Worm (Caenorhabditis elegans) whole organism, young adult: ENCODE measurements around the gene srt-12.

Experiments
- B0261.1 ChIP-seq: sonication (generic microtip); optimal IDR thresholded peaks from 2 replicates; lab custom pipeline; 2016; ENCODE audit warnings: mild to moderate bottlenecking, missing genetic modification characterization, moderate library complexity, missing compliant biosample characterization
- C06A6.2 ChIP-seq: fragments of 200-800 bp; sonication (Bioruptor generic); conservative IDR thresholded peaks from 2 replicates; pipeline ENCODE4 v1.3.6; 2022; ENCODE audit warnings: missing genetic modification characterization, missing compliant biosample characterization
- F22D6.2 ChIP-seq: sonication (generic microtip); optimal IDR thresholded peaks from 2 replicates; lab custom pipeline; 2016; ENCODE audit warnings: mild to moderate bottlenecking, missing genetic modification characterization, missing compliant biosample characterization
- F33H1.4 ChIP-seq: fragments of 200-800 bp; sonication (Bioruptor generic); IDR thresholded peaks from 2 replicates; pipeline ENCODE4 v1.3.6; 2022; ENCODE audit warnings: missing genetic modification reagents, missing genetic modification characterization, missing compliant biosample characterization
- F49E8.2 ChIP-seq: sonication (generic microtip); optimal IDR thresholded peaks from 3 replicates; lab custom pipeline; 2017; ENCODE audit warnings: missing genetic modification characterization, mild to moderate bottlenecking, missing compliant biosample characterization, antibody characterized with exemption, moderate library complexity; ENCODE audit not compliant: insufficient read depth
- F52B5.7 ChIP-seq: sonication (generic microtip); optimal IDR thresholded peaks from 2 replicates; lab custom pipeline; 2016; ENCODE audit warnings: mild to moderate bottlenecking, missing genetic modification characterization, missing compliant biosample characterization
- K12H6.12 ChIP-seq: fragments of 200-800 bp; sonication (Bioruptor generic); optimal IDR thresholded peaks from 2 replicates; lab custom pipeline; 2018; ENCODE audit warnings: mild to moderate bottlenecking, missing genetic modification characterization, missing compliant biosample characterization
- T07F8.4 ChIP-seq: sonication (generic microtip); optimal IDR thresholded peaks from 2 replicates; lab custom pipeline; 2016; ENCODE audit warnings: mild to moderate bottlenecking, missing genetic modification characterization, moderate library complexity, missing compliant biosample characterization
- T26A5.8 ChIP-seq: sonication (generic microtip); optimal IDR thresholded peaks from 2 replicates; lab custom pipeline; 2016; ENCODE audit warnings: missing genetic modification characterization, missing compliant biosample characterization
- Y53F4B.3 ChIP-seq: fragments of 200-800 bp; sonication (Bioruptor generic); IDR thresholded peaks from 2 replicates; pipeline ENCODE4 v1.3.6; 2022; ENCODE audit warnings: missing genetic modification reagents, missing genetic modification characterization, missing compliant biosample characterization
- Y53G8AR.9 ChIP-seq: fragments of 200-800 bp; sonication (Bioruptor generic); conservative IDR thresholded peaks from 2 replicates; pipeline ENCODE4 v1.3.6; 2022; ENCODE audit warnings: missing genetic modification reagents, missing genetic modification characterization, missing compliant biosample characterization
- ama-1 ChIP-seq, 3 experiments: fragments of 150-350 bp in 1 of 3; sonication (generic microtip) in 2 of 3; optimal IDR thresholded peaks; 2 replicates each; lab custom pipeline; 2014 to 2018; ENCODE audit warnings: missing biosample characterization in 2 of 3, missing genetic modification characterization in 2 of 3, missing genetic modification reagents in 2 of 3
- attf-3 ChIP-seq: fragments of 200-800 bp; sonication (Bioruptor generic); conservative IDR thresholded peaks from 2 replicates; pipeline ENCODE4 v1.3.6; 2022; ENCODE audit warnings: missing genetic modification reagents, missing genetic modification characterization, missing compliant biosample characterization
- attf-6 ChIP-seq: fragments of 200-800 bp; sonication (Bioruptor generic); IDR thresholded peaks from 2 replicates; pipeline ENCODE4 v1.3.6; 2022; ENCODE audit warnings: missing genetic modification reagents, missing genetic modification characterization, missing compliant biosample characterization
- ccch-3 ChIP-seq: fragments of 200-800 bp; sonication (Bioruptor generic); optimal IDR thresholded peaks from 2 replicates; lab custom pipeline; 2018; ENCODE audit warnings: mild to moderate bottlenecking, missing genetic modification characterization, missing compliant biosample characterization
- cebp-1 ChIP-seq, 2 experiments: fragments of 200-800 bp in 1 of 2; sonication (Bioruptor generic) in 1 of 2; sonication (generic microtip) in 1 of 2; IDR thresholded peaks in 1 of 2; optimal IDR thresholded peaks in 1 of 2; 2 replicates each; pipeline versions ENCODE4 v1.3.6 to Lab custom; 2017 to 2022; ENCODE audit warnings: missing compliant biosample characterization in 2 of 2, missing genetic modification characterization in 2 of 2, mild to moderate bottlenecking in 1 of 2, missing genetic modification reagents in 1 of 2, moderate library complexity in 1 of 2
- ceh-58 ChIP-seq: fragments of 200-800 bp; sonication (Bioruptor generic); IDR thresholded peaks from 2 replicates; pipeline ENCODE4 v1.3.6; 2022; ENCODE audit warnings: missing genetic modification characterization, missing compliant biosample characterization
- chd-7 ChIP-seq: sonication (generic microtip); optimal IDR thresholded peaks from 2 replicates; lab custom pipeline; 2016; ENCODE audit warnings: mild to moderate bottlenecking, missing genetic modification characterization, moderate library complexity, missing compliant biosample characterization
- die-1 ChIP-seq: sonication (generic microtip); optimal IDR thresholded peaks from 2 replicates; lab custom pipeline; 2016; ENCODE audit warnings: missing genotype, mild to moderate bottlenecking, missing genetic modification characterization, missing compliant biosample characterization
- ets-4 ChIP-seq: fragments of 200-800 bp; sonication (Bioruptor generic); optimal IDR thresholded peaks from 2 replicates; lab custom pipeline; 2018; ENCODE audit warnings: mild to moderate bottlenecking, missing genetic modification characterization, missing compliant biosample characterization
- hlh-12 ChIP-seq: sonication (generic microtip); optimal IDR thresholded peaks from 2 replicates; lab custom pipeline; 2016; ENCODE audit warnings: missing genetic modification characterization, missing compliant biosample characterization
- hlh-26 ChIP-seq: fragments of 200-800 bp; sonication (Bioruptor generic); conservative IDR thresholded peaks from 2 replicates; pipeline ENCODE4 v1.3.6; 2022; ENCODE audit warnings: missing genetic modification reagents, missing genetic modification characterization, missing compliant biosample characterization
- hmg-1.2 ChIP-seq: fragments of 200-800 bp; sonication (Bioruptor generic); IDR thresholded peaks from 2 replicates; pipeline ENCODE4 v1.3.6; 2022; ENCODE audit warnings: missing genetic modification reagents, missing genetic modification characterization, missing compliant biosample characterization
- let-607 ChIP-seq, 2 experiments: fragments of 200-800 bp in 1 of 2; sonication (Bioruptor generic) in 1 of 2; sonication (generic microtip) in 1 of 2; optimal IDR thresholded peaks; 2 replicates each; lab custom pipeline; 2016 to 2018; ENCODE audit warnings: mild to moderate bottlenecking in 2 of 2, missing compliant biosample characterization in 2 of 2, missing genetic modification characterization in 2 of 2, moderate library complexity in 2 of 2, missing genotype in 1 of 2
- lin-26 ChIP-seq: fragments of 200-800 bp; sonication (Bioruptor generic); IDR thresholded peaks from 2 replicates; pipeline ENCODE4 v1.3.6; 2022; ENCODE audit warnings: missing genetic modification reagents, missing genetic modification characterization, missing compliant biosample characterization
- lin-40 ChIP-seq: sonication (generic microtip); optimal IDR thresholded peaks from 2 replicates; lab custom pipeline; 2016; ENCODE audit warnings: missing genetic modification characterization, mild to moderate bottlenecking, missing compliant biosample characterization, missing genotype, missing genetic modification reagents
- lin-54 ChIP-seq: fragments of 200-800 bp; sonication (Bioruptor generic); optimal IDR thresholded peaks from 2 replicates; lab custom pipeline; 2018; ENCODE audit warnings: mild to moderate bottlenecking, missing genetic modification characterization, missing compliant biosample characterization
- lsl-1 ChIP-seq: fragments of 200-800 bp; sonication (Bioruptor generic); optimal IDR thresholded peaks from 2 replicates; lab custom pipeline; 2018; ENCODE audit warnings: mild to moderate bottlenecking, missing genetic modification characterization, moderate library complexity, missing compliant biosample characterization
- lsy-27 ChIP-seq: sonication (generic microtip); optimal IDR thresholded peaks from 2 replicates; lab custom pipeline; 2017; ENCODE audit warnings: missing genetic modification characterization, mild to moderate bottlenecking, missing compliant biosample characterization, antibody characterized with exemption, missing genotype, borderline replicate concordance; ENCODE audit not compliant: insufficient read depth
- madf-10 ChIP-seq: sonication (generic microtip); optimal IDR thresholded peaks from 2 replicates; lab custom pipeline; 2016; ENCODE audit warnings: mild to moderate bottlenecking, missing genetic modification characterization, missing compliant biosample characterization
- madf-3 ChIP-seq: fragments of 200-800 bp; sonication (Bioruptor generic); IDR thresholded peaks from 2 replicates; pipeline ENCODE4 v1.3.6; 2022; ENCODE audit warnings: missing genetic modification reagents, missing genetic modification characterization, missing compliant biosample characterization
- mxl-1 ChIP-seq: sonication (generic microtip); optimal IDR thresholded peaks from 2 replicates; lab custom pipeline; 2016; ENCODE audit warnings: missing genetic modification characterization, missing compliant biosample characterization
- nfyb-1 ChIP-seq: fragments of 200-800 bp; sonication (Bioruptor generic); IDR thresholded peaks from 2 replicates; pipeline ENCODE4 v1.3.6; 2022; ENCODE audit warnings: missing genetic modification reagents, missing genetic modification characterization, missing compliant biosample characterization
- nhr-179 ChIP-seq: sonication (generic microtip); optimal IDR thresholded peaks from 2 replicates; lab custom pipeline; 2016; ENCODE audit warnings: mild to moderate bottlenecking, missing genetic modification characterization, missing compliant biosample characterization
- nhr-80 ChIP-seq: sonication (generic microtip); optimal IDR thresholded peaks from 2 replicates; lab custom pipeline; 2016; ENCODE audit warnings: missing genetic modification characterization, missing compliant biosample characterization
- nhr-90 ChIP-seq: sonication (generic microtip); optimal IDR thresholded peaks from 2 replicates; lab custom pipeline; 2016; ENCODE audit warnings: missing genotype, mild to moderate bottlenecking, missing genetic modification characterization, missing compliant biosample characterization
- pbrm-1 ChIP-seq: fragments of 200-800 bp; sonication (Bioruptor generic); IDR thresholded peaks from 2 replicates; pipeline ENCODE4 v1.3.6; 2022; ENCODE audit warnings: missing genetic modification reagents, missing genetic modification characterization, missing compliant biosample characterization
- pha-4 ChIP-seq: fragments of 150-350 bp; sonication (generic microtip); optimal IDR thresholded peaks from 2 replicates; lab custom pipeline; 2014; ENCODE audit warnings: missing biosample characterization, missing genetic modification reagents, missing genetic modification characterization
- repo-1 ChIP-seq: sonication (generic microtip); optimal IDR thresholded peaks from 2 replicates; lab custom pipeline; 2017; ENCODE audit warnings: mild to moderate bottlenecking, missing genetic modification characterization, missing compliant biosample characterization
- sdz-38 ChIP-seq: sonication (generic microtip); optimal IDR thresholded peaks from 2 replicates; lab custom pipeline; 2016; ENCODE audit warnings: missing genotype, missing genetic modification characterization, missing compliant biosample characterization
- snpc-3.4 ChIP-seq: sonication (generic microtip); optimal IDR thresholded peaks from 2 replicates; lab custom pipeline; 2017; ENCODE audit warnings: missing genetic modification characterization, mild to moderate bottlenecking, missing compliant biosample characterization, antibody characterized with exemption, moderate library complexity, missing genotype, missing genetic modification reagents
- tbx-9 ChIP-seq: sonication (generic microtip); optimal IDR thresholded peaks from 2 replicates; lab custom pipeline; 2016; ENCODE audit warnings: borderline replicate concordance, missing genetic modification characterization, inconsistent platforms, missing compliant biosample characterization
- xnd-1 ChIP-seq: sonication (generic microtip); optimal IDR thresholded peaks from 2 replicates; lab custom pipeline; 2016; ENCODE audit warnings: missing genotype, missing genetic modification reagents, missing genetic modification characterization, missing compliant biosample characterization
- ztf-18 ChIP-seq: sonication (generic microtip); optimal IDR thresholded peaks from 2 replicates; lab custom pipeline; 2016; ENCODE audit warnings: missing genotype, mild to moderate bottlenecking, missing genetic modification characterization, missing compliant biosample characterization
- ztf-26 ChIP-seq: sonication (generic microtip); optimal IDR thresholded peaks from 2 replicates; lab custom pipeline; 2017; ENCODE audit warnings: missing genetic modification characterization, missing compliant biosample characterization

srt-12 gene

DNA sequence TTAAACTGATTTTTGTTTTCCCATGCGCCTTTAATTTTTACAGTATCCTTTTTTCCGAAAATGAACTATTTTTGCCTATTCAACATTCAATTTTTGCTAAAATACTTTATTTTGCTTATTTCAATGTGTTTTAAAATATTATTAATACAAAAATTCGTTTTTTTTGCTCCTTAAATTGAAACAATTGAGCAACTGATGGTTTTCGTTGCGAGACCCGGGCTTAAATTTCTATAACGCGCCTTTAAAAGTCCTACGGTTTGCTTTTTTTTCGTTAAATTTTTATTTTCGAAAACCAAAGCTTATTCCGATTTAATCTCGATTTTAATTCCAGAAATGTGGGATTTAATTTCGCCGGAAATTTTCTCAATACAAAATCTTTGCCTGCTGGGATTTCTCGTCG is 47.0 kb downstream of the srt-12 start, which contains the start of gene algn-5 (continued):
- TF ChIP-seq ama-1 (optimal IDR thresholded peaks at IDR 0.05; lab: Kevin White, UChicago) (no peak), ama-1 (GFP tag; optimal IDR thresholded peaks at IDR 0.05; lab: Kevin White, UChicago) (no peak), hmg-1.2 (GFP tag; lab: Robert Waterston, UW) (no peak), xnd-1 (peak; percentile 76), F22D6.2 (no peak), F33H1.4 (GFP tag; lab: Robert Waterston, UW) (peak; percentile 86), attf-3 (GFP tag; lab: Robert Waterston, UW) (no peak), ztf-26 (tag; lab: Kevin White, UChicago) (no peak), attf-6 (GFP tag; lab: Robert Waterston, UW) (no peak), K12H6.12 (tag; lab: Kevin White, UChicago) (no peak)

DNA sequence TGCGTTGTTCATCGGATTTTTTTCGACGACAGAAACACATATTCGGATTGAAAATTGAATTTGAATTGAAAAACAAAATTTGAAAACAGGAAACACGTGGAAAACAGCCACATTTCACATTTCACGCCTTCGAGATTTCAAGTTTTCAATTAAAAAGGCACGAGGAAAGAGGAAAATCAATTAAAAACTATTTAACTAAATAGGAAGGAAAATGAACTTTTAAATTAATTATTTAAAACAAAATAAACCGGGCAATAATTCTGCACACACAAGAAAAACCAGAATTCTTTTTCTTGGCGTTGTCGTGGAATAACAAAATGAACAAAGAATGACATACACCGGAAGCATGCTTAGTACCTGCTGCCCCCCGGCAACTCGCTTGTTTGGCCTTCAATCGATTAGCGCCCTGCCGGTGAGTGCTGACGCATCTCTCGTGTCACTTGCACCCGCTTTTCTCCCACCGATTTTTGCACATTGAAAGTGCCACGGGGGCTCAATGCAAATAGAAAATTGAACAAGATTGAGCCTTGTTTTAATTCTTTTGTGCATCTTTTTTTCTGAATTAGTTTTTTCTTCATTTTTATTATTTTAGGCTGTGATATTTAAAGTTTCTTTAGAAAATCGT is 47.6 kb downstream of the srt-12 start, which contains the start of gene Y45G5AM.9:
Y45G5AM.9 (minus strand) TSS at position 51 of the 625 bp plus-strand sequence.
- TF ChIP-seq pbrm-1 = peak; percentile 75
- no peak for TF ChIP-seq ccch-3 (GFP tag; lab: Kevin White, UChicago)
- no peak for TF ChIP-seq Y53F4B.3 (GFP tag; lab: Robert Waterston, UW)
- no peak for TF ChIP-seq C06A6.2 (GFP tag; lab: Robert Waterston, UW)
- 0 out of 2 replicates have a peak, but pooled peaks have one; percentile 54 for TF ChIP-seq Y53G8AR.9 (GFP tag; lab: Robert Waterston, UW)
- no peak for TF ChIP-seq cebp-1 (GFP tag; IDR thresholded peaks at IDR 0.05; lab: Robert Waterston, UW)
- TF ChIP-seq cebp-1 (tag; optimal IDR thresholded peaks at IDR 0.05; lab: Kevin White, UChicago) = peak; percentile 77
- peak; percentile 94 for TF ChIP-seq ztf-18 (tag; lab: Kevin White, UChicago)
- no peak for TF ChIP-seq F22D6.2
- peak in 1 of 2 experiments; percentile 8 for TF ChIP-seq let-607 (tag; optimal IDR thresholded peaks at IDR 0.05; lab: Kevin White, UChicago)
- no peak for TF ChIP-seq lsy-27 (tag; lab: Kevin White, UChicago)
- TF ChIP-seq K12H6.12 (tag; lab: Kevin White, UChicago) = peak; percentile 47
- peak; percentile 53 for TF ChIP-seq lin-54 (GFP tag; lab: Kevin White, UChicago)
- no peak for TF ChIP-seq madf-3 (GFP tag; lab: Robert Waterston, UW)
- TF ChIP-seq attf-3 (GFP tag; lab: Robert Waterston, UW) = no peak
- no peak for TF ChIP-seq mxl-1 (tag; lab: Kevin White, UChicago)
- TF ChIP-seq repo-1 (tag; lab: Kevin White, UChicago) = no peak
- no peak for TF ChIP-seq hlh-26 (GFP tag; lab: Robert Waterston, UW)
- TF ChIP-seq nhr-179 (tag; lab: Kevin White, UChicago) = no peak
- peak; percentile 65 for TF ChIP-seq nhr-80 (tag; lab: Kevin White, UChicago)
- TF ChIP-seq snpc-3.4 = peak; percentile 10
- TF ChIP-seq die-1 (tag; lab: Kevin White, UChicago) = no peak
- no peak for TF ChIP-seq tbx-9 (tag; lab: Kevin White, UChicago)
- peak; percentile 79 for TF ChIP-seq lin-40 (tag; lab: Kevin White, UChicago)
- no peak for TF ChIP-seq chd-7
- no peak for TF ChIP-seq F49E8.2 (tag; lab: Kevin White, UChicago)
- no peak for TF ChIP-seq pha-4 (tag; lab: Kevin White, UChicago)
- TF ChIP-seq madf-10 (tag; lab: Kevin White, UChicago) = no peak
- no peak for TF ChIP-seq T26A5.8 (tag; lab: Kevin White, UChicago)
- TF ChIP-seq hlh-12 (tag; lab: Kevin White, UChicago) = no peak
- no peak for TF ChIP-seq B0261.1
- no peak for TF ChIP-seq lsl-1
- TF ChIP-seq ceh-58 (GFP tag; lab: Robert Waterston, UW) = no peak
- no peak for TF ChIP-seq sdz-38
- TF ChIP-seq xnd-1 = no peak
- TF ChIP-seq nfyb-1 (GFP tag; lab: Robert Waterston, UW) = peak; percentile 60
- no peak for TF ChIP-seq T07F8.4 (tag; lab: Kevin White, UChicago)
- TF ChIP-seq ets-4 = no peak
- peak; percentile 46; the same call in 1 of the 2 replicates for TF ChIP-seq lin-26 (GFP tag; lab: Robert Waterston, UW)
- no peak for TF ChIP-seq nhr-90 (tag; lab: Kevin White, UChicago)
- no peak for TF ChIP-seq F52B5.7 (tag; lab: Kevin White, UChicago)
